Fruit fly (Drosophila melanogaster) whole organism: ENCODE results near the gene CG32269.

Source experiments
- CG8478 ChIP-seq: fragments of >200 bp; optimal IDR thresholded peaks from 2 replicates; lab custom pipeline; 2018; ENCODE audit warnings: inconsistent platforms
- Dll ChIP-seq: fragments of >200 bp; optimal IDR thresholded peaks from 2 replicates; lab custom pipeline; 2017
- pan ChIP-seq: fragments of >200 bp; optimal IDR thresholded peaks from 2 replicates; lab custom pipeline; 2017
- psq ChIP-seq: fragments of >200 bp; optimal IDR thresholded peaks from 2 replicates; lab custom pipeline; 2017
- usp ChIP-seq: fragments of >200 bp; optimal IDR thresholded peaks from 2 replicates; lab custom pipeline; 2017; ENCODE audit warnings: missing biosample characterization, missing genetic modification characterization, mixed read lengths

dm6 chr3L:3187263-3187662 lies 21.5 kb downstream of the CG32269 start, which contains the start of gene CG14957:
- TF ChIP-seq pan (lab: Kevin White, UChicago) (no peak), psq (lab: Kevin White, UChicago) (no peak), CG8478 (lab: Kevin White, UChicago) (no peak), Dll (lab: Kevin White, UChicago) (no peak), usp (GFP tag; lab: Kevin White, UChicago) (no peak)
